Worm (Caenorhabditis elegans) whole organism, midembryonic: ENCODE results near the gene clec-62.

Source experiments
- T22C8.4 ChIP-seq: fragments of 200-800 bp; sonication (Bioruptor generic); IDR thresholded peaks from 2 replicates; pipeline ENCODE4 v1.3.6; 2022; ENCODE audit warnings: missing genetic modification characterization, missing compliant biosample characterization
- cog-1 ChIP-seq: sonication (generic microtip); optimal IDR thresholded peaks from 2 replicates; lab custom pipeline; 2016; ENCODE audit warnings: missing genetic modification characterization, missing compliant biosample characterization
- ref-1 ChIP-seq: fragments of 200-800 bp; sonication (Bioruptor generic); conservative IDR thresholded peaks from 2 replicates; pipeline ENCODE4 v1.3.6; 2022; ENCODE audit warnings: missing genetic modification reagents, missing genetic modification characterization, missing compliant biosample characterization
- tab-1 ChIP-seq: fragments of 200-800 bp; sonication (Bioruptor generic); IDR thresholded peaks from 2 replicates; pipeline ENCODE4 v1.3.6; 2022; ENCODE audit warnings: missing genetic modification characterization, missing compliant biosample characterization
- ztf-23 ChIP-seq: fragments of 200-800 bp; sonication (Bioruptor generic); IDR thresholded peaks from 2 replicates; pipeline ENCODE4 v1.3.6; 2022; ENCODE audit warnings: missing genetic modification reagents, missing genetic modification characterization, missing compliant biosample characterization

DNA sequence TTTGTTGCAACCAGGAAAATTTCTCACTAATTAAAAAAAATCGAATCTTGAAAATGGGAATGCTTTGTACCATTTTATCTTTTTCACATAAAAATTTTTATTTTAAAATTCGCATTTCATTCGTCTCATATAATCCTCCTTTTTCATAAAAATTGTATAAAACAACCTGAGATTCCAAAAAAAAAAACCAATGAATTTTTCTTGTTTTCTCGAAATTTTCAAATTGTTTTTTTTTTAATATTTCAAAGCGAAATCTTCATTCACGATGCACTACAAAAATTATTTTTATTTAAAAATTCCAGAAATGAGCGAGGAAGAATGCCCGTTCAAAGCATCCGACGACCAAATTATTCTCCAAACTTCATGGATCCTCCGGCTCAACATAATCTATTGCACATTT, 10.0 kb downstream of the clec-62 start, which contains the start of gene sra-14:
- TF ChIP-seq ztf-23 (GFP tag; lab: Robert Waterston, UW) (no peak), cog-1 (tag; lab: Kevin White, UChicago) (no peak), T22C8.4 (GFP tag; lab: Robert Waterston, UW) (no peak), tab-1 (GFP tag; lab: Robert Waterston, UW) (no peak), ref-1 (GFP tag; lab: Robert Waterston, UW) (no peak)
